Worm (Caenorhabditis elegans): ENCODE data around the gene bas-1.

DNA sequence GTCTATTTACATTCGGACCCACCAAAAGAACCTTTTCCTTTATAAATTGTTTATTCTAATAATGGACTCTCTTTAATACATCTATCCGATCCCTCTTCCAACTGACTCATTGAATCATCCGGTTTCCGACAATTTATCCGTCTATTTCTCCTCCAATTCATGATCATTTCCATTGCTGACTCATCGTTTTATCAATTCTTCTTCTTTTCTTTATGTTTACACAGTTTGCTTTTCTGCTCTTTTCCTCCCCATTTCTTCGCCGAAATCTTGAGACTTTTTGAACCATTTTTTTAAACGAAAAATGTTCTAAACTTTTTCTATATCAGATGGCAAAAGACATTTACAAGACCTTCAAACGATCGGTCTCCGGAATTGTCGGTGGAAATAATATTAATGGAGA is 16.6 kb upstream of the bas-1 start, which contains the start of gene ced-6:
- TF ChIP-seq nhr-12 (tag; optimal IDR thresholded peaks at IDR 0.05) (no peak), mdl-1 (tag; optimal IDR thresholded peaks at IDR 0.05) (no peak), lin-11 (tag; optimal IDR thresholded peaks at IDR 0.05) (no peak), R02D3.7 (tag; optimal IDR thresholded peaks at IDR 0.05) (no peak), nhr-25 (tag; optimal IDR thresholded peaks at IDR 0.05) (no peak), snpc-4 (tag; optimal IDR thresholded peaks at IDR 0.05) (no peak)

Data from whole organism, L2 larva.